Fruit fly (Drosophila melanogaster) S2 (cell line): ENCODE measurements around the gene Mtl.

ENCODE experiments used
- CG8478 ChIP-seq: fragments of >200 bp; optimal IDR thresholded peaks from 2 replicates; lab custom pipeline; 2018
- CTCF ChIP-seq, 2 experiments: fragments of >200 bp; optimal IDR thresholded peaks; 2 replicates each; lab custom pipeline; 2018

- TF ChIP-seq CG8478 (no peak), CTCF (optimal IDR thresholded peaks at IDR 0.05; lab: Kevin White, UChicago) (peak in 1 of 2 experiments; percentile 44)
Observed at dm6 chr3R:27651710-27652109, 15.5 kb downstream of the Mtl start.
